Worm (Caenorhabditis elegans) whole organism, L4/young adult: ENCODE measurements around the gene cyp-33C4.

ENCODE experiments used
- W03F9.2 ChIP-seq: fragments of 150-350 bp; optimal IDR thresholded peaks from 2 replicates; lab custom pipeline; 2014; ENCODE audit warnings: missing biosample characterization, missing genetic modification characterization
- him-1 ChIP-seq: sonication (generic microtip); optimal IDR thresholded peaks from 2 replicates; lab custom pipeline; 2016; ENCODE audit warnings: missing genotype, missing genetic modification reagents, missing genetic modification characterization, missing compliant biosample characterization

ce11 chrV:2271750-2272149, 35.8 kb downstream of the cyp-33C4 start, which contains the start of gene Y5H2A.1:
- TF ChIP-seq him-1 (no peak), W03F9.2 (tag; lab: Kevin White, UChicago) (no peak)
